Worm (Caenorhabditis elegans): Measurements from ENCODE around the gene sup-12.
A peak's percentile ranks its signal among the peaks of the same experiment; 100 is the strongest.

The sup-12 gene

ce11 chrX:3937884-3938283 is 33.5 kb downstream of the sup-12 start:
- no peak for TF ChIP-seq snpc-4 (tag; optimal IDR thresholded peaks at IDR 0.05)
- TF ChIP-seq aha-1 (tag) = peak; percentile 96

ce11 chrX:3938950-3939349 is 34.6 kb downstream of the sup-12 start, which contains the start of gene T19D2.3:
Gene T19D2.3, plus strand, starts transcription at chrX:3939250.
- TF ChIP-seq T20F7.1 (GFP tag; optimal IDR thresholded peaks at IDR 0.05) (no peak), F26F4.8 (GFP tag; conservative IDR thresholded peaks at IDR 0.05) (no peak), nhr-111 (GFP tag; optimal IDR thresholded peaks at IDR 0.05) (no peak), zfp-2 (tag; optimal IDR thresholded peaks at IDR 0.05) (no peak), lin-39 (tag; optimal IDR thresholded peaks at IDR 0.05) (no peak), rbr-2 (tag; optimal IDR thresholded peaks at IDR 0.05) (no peak), pqm-1 (tag; optimal IDR thresholded peaks at IDR 0.05) (no peak), egl-27 (tag; optimal IDR thresholded peaks at IDR 0.05) (no peak), lsy-2 (tag; optimal IDR thresholded peaks at IDR 0.05) (no peak), nhr-42 (GFP tag; IDR thresholded peaks at IDR 0.05) (no peak), fkh-10 (GFP tag; optimal IDR thresholded peaks at IDR 0.05) (no peak), sdz-12 (GFP tag; optimal IDR thresholded peaks at IDR 0.05) (no peak), Y48G9A.11 (GFP tag; IDR thresholded peaks at IDR 0.05) (no peak), F37D6.2 (tag; optimal IDR thresholded peaks at IDR 0.05) (no peak), pha-4 (GFP tag; IDR thresholded peaks at IDR 0.05) (no peak), pha-4 (tag; optimal IDR thresholded peaks at IDR 0.05) (no peak), unc-39 (tag; optimal IDR thresholded peaks at IDR 0.05) (no peak), R02D3.7 (tag; optimal IDR thresholded peaks at IDR 0.05) (no peak), fos-1 (tag; optimal IDR thresholded peaks at IDR 0.05) (no peak)

ce11 chrX:3942267-3942666 is 37.9 kb downstream of the sup-12 start, which contains the start of gene T19D2.13:
Gene T19D2.13, minus strand, starts transcription at chrX:3942367.
- TF ChIP-seq unc-62 (GFP tag; optimal IDR thresholded peaks at IDR 0.05 in 1 of 2) (peak in 1 of 2 experiments; percentile 82), unc-62 (tag; optimal IDR thresholded peaks at IDR 0.05) (no peak), D1046.2 (GFP tag; IDR thresholded peaks at IDR 0.05) (0 out of 2 replicates have a peak, but pooled peaks have one; percentile 26), mxl-3 (GFP tag; optimal IDR thresholded peaks at IDR 0.05) (no peak)

ce11 chrX:3943213-3943612 is 38.8 kb downstream of the sup-12 start, which contains the start of gene ptp-4A2:
Gene ptp-4A2, minus strand, starts transcription at chrX:3943313.
- TF ChIP-seq aha-1 (tag) (no peak), nhr-77 (tag; optimal IDR thresholded peaks at IDR 0.05) (no peak), lim-7 (GFP tag; IDR thresholded peaks at IDR 0.05) (no peak), lin-1 (GFP tag; IDR thresholded peaks at IDR 0.05) (no peak), ceh-28 (tag; optimal IDR thresholded peaks at IDR 0.05) (no peak), ceh-44 (GFP tag; IDR thresholded peaks at IDR 0.05) (no peak), snpc-4 (tag; optimal IDR thresholded peaks at IDR 0.05) (no peak), T20F7.1 (GFP tag; optimal IDR thresholded peaks at IDR 0.05) (no peak), nhr-111 (GFP tag; optimal IDR thresholded peaks at IDR 0.05) (no peak), ama-1 (optimal IDR thresholded peaks at IDR 0.05) (no peak), hif-1 (tag; optimal IDR thresholded peaks at IDR 0.05) (no peak), snpc-1.2 (GFP tag; IDR thresholded peaks at IDR 0.05) (no peak), nhr-237 (tag; optimal IDR thresholded peaks at IDR 0.05) (no peak), nhr-76 (tag; optimal IDR thresholded peaks at IDR 0.05) (no peak), ces-1 (GFP tag; optimal IDR thresholded peaks at IDR 0.05) (no peak), ceh-32 (tag; optimal IDR thresholded peaks at IDR 0.05; ENCODE audit: poor library complexity) (no peak), nhr-11 (tag; optimal IDR thresholded peaks at IDR 0.05) (no peak), ceh-20 (GFP tag; IDR thresholded peaks at IDR 0.05) (no peak)
